Worm (Caenorhabditis elegans): Measurements from ENCODE around the gene age-1.

ce11 chrII:11514775-11515174, 12.1 kb downstream of the age-1 start, which contains the start of gene srh-44:
- TF ChIP-seq zag-1 (tag; optimal IDR thresholded peaks at IDR 0.05) (no peak), cey-2 (tag; optimal IDR thresholded peaks at IDR 0.05; ENCODE audit: borderline replicate concordance, insufficient read depth) (no peak), hlh-30 (tag; optimal IDR thresholded peaks at IDR 0.05; ENCODE audit: insufficient read depth) (no peak), ama-1 (optimal IDR thresholded peaks at IDR 0.05) (no peak), lsy-2 (tag; optimal IDR thresholded peaks at IDR 0.05) (no peak), aly-2 (tag; optimal IDR thresholded peaks at IDR 0.05) (no peak), nhr-77 (tag; optimal IDR thresholded peaks at IDR 0.05) (no peak), duxl-1 (tag; optimal IDR thresholded peaks at IDR 0.05; ENCODE audit: poor library complexity) (no peak), unc-62 (GFP tag; optimal IDR thresholded peaks at IDR 0.05 in 1 of 2) (no peak), unc-62 (tag; optimal IDR thresholded peaks at IDR 0.05) (no peak), nhr-76 (tag; optimal IDR thresholded peaks at IDR 0.05) (no peak), nhr-237 (tag; optimal IDR thresholded peaks at IDR 0.05) (no peak)
